Fruit fly (Drosophila melanogaster) whole organism, prepupa: Measurements from ENCODE around the gene CG13058.

Experiments
- Blimp-1 ChIP-seq: fragments of 200-800 bp; sonication (Bioruptor generic); optimal IDR thresholded peaks from 3 replicates; lab custom pipeline; 2017; ENCODE audit warnings: missing biosample characterization, missing genetic modification characterization, mild to moderate bottlenecking, moderate library complexity, missing genetic modification reagents
- CG10669 ChIP-seq: fragments of 200-800 bp; sonication (Bioruptor generic); optimal IDR thresholded peaks from 3 replicates; lab custom pipeline; 2018; ENCODE audit warnings: missing biosample characterization, mild to moderate bottlenecking, missing genetic modification characterization, moderate library complexity
- CG11762 ChIP-seq: fragments of 200-800 bp; sonication (Bioruptor generic); optimal IDR thresholded peaks from 3 replicates; lab custom pipeline; 2016; ENCODE audit warnings: missing biosample characterization, missing genetic modification characterization; ENCODE audit not compliant: insufficient read depth
- CG11902 ChIP-seq: fragments of 200-800 bp; sonication (Bioruptor generic); optimal IDR thresholded peaks from 3 replicates; lab custom pipeline; 2016; ENCODE audit warnings: missing biosample characterization, missing genetic modification characterization
- CG15336 ChIP-seq: fragments of 200-800 bp; sonication (Bioruptor generic); IDR thresholded peaks from 2 replicates; pipeline ENCODE4 v1.3.6; 2022; ENCODE audit warnings: missing biosample characterization, missing genetic modification characterization
- CG1621 ChIP-seq: fragments of 200-800 bp; sonication (Bioruptor generic); optimal IDR thresholded peaks from 3 replicates; lab custom pipeline; 2018; ENCODE audit warnings: missing biosample characterization, mild to moderate bottlenecking, missing genetic modification characterization
- CG16779 ChIP-seq: fragments of 200-800 bp; sonication (Bioruptor generic); optimal IDR thresholded peaks from 3 replicates; lab custom pipeline; 2017; ENCODE audit warnings: missing biosample characterization, mild to moderate bottlenecking, missing genetic modification characterization
- CG31627 ChIP-seq: fragments of 200-800 bp; sonication (Bioruptor generic); optimal IDR thresholded peaks from 3 replicates; lab custom pipeline; 2016; ENCODE audit warnings: missing biosample characterization, missing genetic modification characterization
- CG32006 ChIP-seq: fragments of 200-800 bp; sonication (Bioruptor generic); optimal IDR thresholded peaks from 3 replicates; lab custom pipeline; 2017; ENCODE audit warnings: missing biosample characterization, mild to moderate bottlenecking, missing genetic modification characterization
- CG6163 ChIP-seq: fragments of 200-800 bp; sonication (Bioruptor generic); IDR thresholded peaks from 3 replicates; pipeline ENCODE4 v1.3.6; 2022; ENCODE audit warnings: missing biosample characterization, missing genetic modification characterization
- CG6276 ChIP-seq: fragments of 200-800 bp; sonication (Bioruptor generic); optimal IDR thresholded peaks from 2 replicates; lab custom pipeline; 2017; ENCODE audit warnings: missing biosample characterization, mild to moderate bottlenecking, missing genetic modification characterization
- CG6792 ChIP-seq: fragments of 200-800 bp; sonication (Bioruptor generic); optimal IDR thresholded peaks from 3 replicates; lab custom pipeline; 2016; ENCODE audit warnings: missing biosample characterization, missing genetic modification characterization
- CG6808 ChIP-seq: fragments of 200-800 bp; sonication (Bioruptor generic); optimal IDR thresholded peaks from 3 replicates; lab custom pipeline; 2017; ENCODE audit warnings: missing biosample characterization, missing genetic modification characterization, mild to moderate bottlenecking, moderate library complexity, missing genetic modification reagents
- CG7368 ChIP-seq: fragments of 200-800 bp; sonication (Bioruptor generic); optimal IDR thresholded peaks from 3 replicates; lab custom pipeline; 2016; ENCODE audit warnings: missing biosample characterization, missing genetic modification characterization
- CG8119 ChIP-seq: fragments of 200-800 bp; sonication (Bioruptor generic); IDR thresholded peaks from 3 replicates; pipeline ENCODE4 v1.3.6; 2022; ENCODE audit warnings: missing biosample characterization, missing genetic modification characterization
- CG8632 ChIP-seq: fragments of 200-800 bp; sonication (Bioruptor generic); optimal IDR thresholded peaks from 3 replicates; lab custom pipeline; 2016; ENCODE audit warnings: missing biosample characterization, missing genetic modification characterization
- CG9139 ChIP-seq: fragments of 200-800 bp; sonication (Bioruptor generic); optimal IDR thresholded peaks from 3 replicates; lab custom pipeline; 2017; ENCODE audit warnings: missing biosample characterization, mild to moderate bottlenecking, missing genetic modification characterization
- Hr38 ChIP-seq: sonication (Bioruptor generic); optimal IDR thresholded peaks from 2 replicates; lab custom pipeline; 2016; ENCODE audit warnings: missing biosample characterization, missing genetic modification characterization
- Hr39 ChIP-seq: fragments of 200-800 bp; sonication (Bioruptor generic); optimal IDR thresholded peaks from 2 replicates; lab custom pipeline; 2016; ENCODE audit warnings: missing biosample characterization, missing genetic modification characterization
- Hr4 ChIP-seq: fragments of 200-800 bp; sonication (Bioruptor generic); optimal IDR thresholded peaks from 3 replicates; lab custom pipeline; 2016; ENCODE audit warnings: missing biosample characterization, missing genetic modification characterization
- Lpt ChIP-seq: fragments of 200-800 bp; sonication (Bioruptor generic); optimal IDR thresholded peaks from 3 replicates; lab custom pipeline; 2016; ENCODE audit warnings: missing biosample characterization, missing genetic modification characterization
- Met ChIP-seq: fragments of 200-800 bp; sonication (Bioruptor generic); optimal IDR thresholded peaks from 3 replicates; lab custom pipeline; 2016; ENCODE audit warnings: missing biosample characterization, missing genetic modification characterization
- OdsH ChIP-seq: fragments of 200-800 bp; sonication (Bioruptor generic); optimal IDR thresholded peaks from 3 replicates; lab custom pipeline; 2016; ENCODE audit warnings: missing biosample characterization, missing genetic modification characterization
- Smox ChIP-seq: fragments of 200-800 bp; sonication (Bioruptor generic); optimal IDR thresholded peaks from 3 replicates; lab custom pipeline; 2016; ENCODE audit warnings: missing biosample characterization, missing genetic modification characterization
- Sox102F ChIP-seq: fragments of 200-800 bp; sonication (Bioruptor generic); optimal IDR thresholded peaks from 2 replicates; lab custom pipeline; 2016; ENCODE audit warnings: missing biosample characterization, mild to moderate bottlenecking, missing genetic modification characterization
- Sox14 ChIP-seq: fragments of 200-800 bp; sonication (Bioruptor generic); optimal IDR thresholded peaks from 3 replicates; lab custom pipeline; 2016; ENCODE audit warnings: missing biosample characterization, missing genetic modification characterization
- achi ChIP-seq: fragments of 200-800 bp; sonication (Bioruptor generic); optimal IDR thresholded peaks from 3 replicates; lab custom pipeline; 2016; ENCODE audit warnings: missing biosample characterization, missing genetic modification characterization
- acj6 ChIP-seq: fragments of 200-800 bp; sonication (Bioruptor generic); optimal IDR thresholded peaks from 3 replicates; lab custom pipeline; 2016; ENCODE audit warnings: missing biosample characterization, missing genetic modification characterization
- cyc ChIP-seq: fragments of 200-800 bp; sonication (Bioruptor generic); optimal IDR thresholded peaks from 3 replicates; lab custom pipeline; 2016; ENCODE audit warnings: missing biosample characterization, missing genetic modification characterization
- dsx ChIP-seq: fragments of 200-800 bp; optimal IDR thresholded peaks from 3 replicates; lab custom pipeline; 2019; ENCODE audit warnings: missing biosample characterization, mild to moderate bottlenecking, missing genetic modification characterization, moderate library complexity; ENCODE audit not compliant: poor library complexity, severe bottlenecking
- eg ChIP-seq: fragments of 200-800 bp; sonication (Bioruptor generic); IDR thresholded peaks from 3 replicates; pipeline ENCODE4 v1.3.6; 2022; ENCODE audit warnings: missing biosample characterization, missing genetic modification characterization
- esn ChIP-seq: fragments of 200-800 bp; sonication (Bioruptor generic); optimal IDR thresholded peaks from 2 replicates; lab custom pipeline; 2016; ENCODE audit warnings: missing biosample characterization, mild to moderate bottlenecking, missing genetic modification characterization, moderate library complexity
- fd59A ChIP-seq: fragments of 200-800 bp; sonication (Bioruptor generic); optimal IDR thresholded peaks from 2 replicates; lab custom pipeline; 2017; ENCODE audit warnings: missing biosample characterization, mild to moderate bottlenecking, missing genetic modification characterization, missing genetic modification reagents
- fd85E ChIP-seq: fragments of 200-800 bp; sonication (Bioruptor generic); optimal IDR thresholded peaks from 3 replicates; lab custom pipeline; 2016; ENCODE audit warnings: missing biosample characterization, missing genetic modification characterization
- net ChIP-seq: fragments of 200-800 bp; sonication (Bioruptor generic); optimal IDR thresholded peaks from 3 replicates; lab custom pipeline; 2016; ENCODE audit warnings: missing biosample characterization, missing genetic modification characterization
- salr ChIP-seq, 2 experiments: fragments of 200-800 bp; sonication (Bioruptor generic); optimal IDR thresholded peaks; 3 replicates each; lab custom pipeline; 2016 to 2018; ENCODE audit warnings: missing biosample characterization in 2 of 2, missing genetic modification characterization in 2 of 2, mild to moderate bottlenecking in 1 of 2
- spab ChIP-seq: fragments of 200-800 bp; sonication (Bioruptor generic); optimal IDR thresholded peaks from 2 replicates; lab custom pipeline; 2017; ENCODE audit warnings: missing biosample characterization, mild to moderate bottlenecking, missing genetic modification characterization, missing genetic modification reagents
- ss ChIP-seq, 2 experiments: fragments of 200-800 bp; sonication (Bioruptor generic); optimal IDR thresholded peaks; 2 replicates in 1 of 2; 3 replicates in 1 of 2; lab custom pipeline; 2017 to 2018; ENCODE audit warnings: mild to moderate bottlenecking in 2 of 2, missing biosample characterization in 2 of 2, missing genetic modification characterization in 2 of 2, moderate library complexity in 1 of 2
- svp ChIP-seq: fragments of 200-800 bp; sonication (Bioruptor generic); peaks from one replicate; lab custom pipeline; 2016; ENCODE audit warnings: missing biosample characterization, missing genetic modification characterization
- topi ChIP-seq: fragments of 200-800 bp; sonication (Bioruptor generic); optimal IDR thresholded peaks from 3 replicates; lab custom pipeline; 2016; ENCODE audit warnings: missing biosample characterization, missing genetic modification characterization
- vri ChIP-seq: fragments of 200-800 bp; sonication (Bioruptor generic); optimal IDR thresholded peaks from 3 replicates; lab custom pipeline; 2016; ENCODE audit warnings: missing biosample characterization, mild to moderate bottlenecking, missing genetic modification characterization

Gene CG13058

DNA sequence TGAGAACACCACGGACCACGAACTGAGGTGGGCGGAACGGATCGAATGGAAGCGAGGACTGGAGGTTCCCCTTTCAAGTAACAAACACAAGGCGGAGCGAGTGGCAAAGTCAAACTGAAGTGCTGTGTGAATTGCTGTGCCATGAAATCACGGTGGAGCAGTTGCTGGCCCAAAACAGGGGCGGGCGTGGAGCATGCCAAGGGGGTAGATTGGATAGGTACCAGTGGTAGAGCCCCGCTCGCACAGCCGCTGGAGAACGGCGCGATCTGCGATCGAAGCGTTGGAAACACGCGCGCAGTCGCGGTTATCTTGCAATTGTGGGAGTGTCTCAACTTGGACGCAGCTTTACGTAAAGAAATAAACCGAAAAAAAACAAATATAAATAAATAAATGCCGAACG lies 865 bp upstream of the CG13058 start, which contains the start of gene CG13038:
Gene CG13038, minus strand, starts transcription at position 118 of the 400 bp plus-strand sequence.
- no peak for TF ChIP-seq CG8119 (GFP tag; lab: Robert Waterston, UW)
- TF ChIP-seq CG6808 = no peak
- no peak for TF ChIP-seq Hr39 (GFP tag; lab: Kevin White, UChicago)
- no peak for TF ChIP-seq cyc (GFP tag; lab: Kevin White, UChicago)
- TF ChIP-seq vri = no peak
- TF ChIP-seq svp = peak; percentile 16
- TF ChIP-seq eg = peak; percentile 48
- no peak for TF ChIP-seq Sox14 (GFP tag; lab: Kevin White, UChicago)
- TF ChIP-seq acj6 (GFP tag; lab: Kevin White, UChicago) = no peak
- TF ChIP-seq CG11902 = no peak
- no peak for TF ChIP-seq CG9139 (GFP tag; lab: Kevin White, UChicago)
- no peak for TF ChIP-seq CG1621 (tag; lab: Kevin White, UChicago)
- TF ChIP-seq Lpt (GFP tag; lab: Kevin White, UChicago) = no peak
- TF ChIP-seq topi (GFP tag; lab: Kevin White, UChicago) = no peak
- no peak for TF ChIP-seq fd85E (GFP tag; lab: Kevin White, UChicago)
- no peak for TF ChIP-seq CG6792
- TF ChIP-seq CG10669 (GFP tag; lab: Kevin White, UChicago) = no peak
- no peak for TF ChIP-seq fd59A
- no peak for TF ChIP-seq CG15336 (GFP tag; lab: Robert Waterston, UW)
- TF ChIP-seq Smox (GFP tag; lab: Kevin White, UChicago) = no peak
- TF ChIP-seq Blimp-1 (GFP tag; lab: Kevin White, UChicago) = no peak
- TF ChIP-seq ss (GFP tag; optimal IDR thresholded peaks at IDR 0.05; lab: Kevin White, UChicago) = peak in 1 of 2 experiments; percentile 15
- 0 out of 3 replicates have a peak, but pooled peaks have one; percentile 27 for TF ChIP-seq CG6163 (GFP tag; lab: Robert Waterston, UW)
- no peak for TF ChIP-seq OdsH
- no peak for TF ChIP-seq dsx
- TF ChIP-seq achi (GFP tag; lab: Kevin White, UChicago) = no peak

DNA sequence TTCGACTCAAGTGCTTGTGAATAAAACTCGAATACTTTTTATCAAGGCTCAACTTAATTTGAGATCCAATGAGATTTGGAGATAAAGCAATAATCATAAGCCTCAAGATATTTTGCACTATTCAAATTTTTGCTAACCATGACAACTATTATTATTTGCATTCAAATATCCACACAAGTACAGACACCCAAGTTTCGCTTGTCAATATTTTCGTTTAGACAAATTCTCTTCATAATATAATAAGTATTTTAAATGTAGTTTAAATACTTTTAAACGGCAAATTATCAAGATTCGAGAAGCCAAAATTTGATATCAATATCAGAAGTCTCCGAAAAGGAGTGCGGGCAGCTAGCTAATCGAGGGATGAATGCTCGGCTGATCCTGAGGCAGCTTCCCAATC lies 854 bp downstream of the CG13058 start, which contains the start of gene CG33061:
Gene CG33061, plus strand, starts transcription at position 301 of the 400 bp plus-strand sequence.
- TF ChIP-seq ss (GFP tag; optimal IDR thresholded peaks at IDR 0.05; lab: Kevin White, UChicago) (no peak), Met (GFP tag; lab: Kevin White, UChicago) (no peak), CG8632 (no peak), CG10669 (GFP tag; lab: Kevin White, UChicago) (no peak), CG6276 (GFP tag; lab: Kevin White, UChicago) (no peak)

DNA sequence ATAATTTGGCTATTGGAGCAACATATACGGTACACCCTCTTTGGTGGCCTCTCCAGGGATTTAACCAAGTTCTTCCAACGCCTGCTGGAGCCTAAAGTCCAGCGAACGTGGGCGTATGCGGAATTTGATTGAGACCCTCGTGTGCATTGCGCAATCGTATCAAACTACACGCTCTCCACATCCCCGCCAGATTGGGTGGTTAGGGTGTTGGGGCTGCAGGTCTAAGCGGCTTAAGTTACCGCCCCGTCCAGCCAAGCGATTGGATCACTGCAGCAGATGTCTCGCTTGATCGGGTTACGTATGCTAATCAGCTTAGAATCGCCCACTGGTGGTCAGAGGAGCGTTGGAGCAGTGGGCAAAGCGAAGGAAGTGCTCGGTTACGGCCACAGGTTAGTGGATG lies 2.1 kb downstream of the CG13058 start, which contains the start of gene CG33060:
Gene CG33060, plus strand, starts transcription at position 301 of the 400 bp plus-strand sequence.
- TF ChIP-seq CG32006 (GFP tag; lab: Kevin White, UChicago) = no peak
- TF ChIP-seq CG31627 (GFP tag; lab: Kevin White, UChicago) = no peak
- no peak for TF ChIP-seq Hr4 (GFP tag; lab: Kevin White, UChicago)
- no peak for TF ChIP-seq CG8632
- TF ChIP-seq CG6808 = no peak
- TF ChIP-seq ss (GFP tag; optimal IDR thresholded peaks at IDR 0.05; lab: Kevin White, UChicago) = no peak

DNA sequence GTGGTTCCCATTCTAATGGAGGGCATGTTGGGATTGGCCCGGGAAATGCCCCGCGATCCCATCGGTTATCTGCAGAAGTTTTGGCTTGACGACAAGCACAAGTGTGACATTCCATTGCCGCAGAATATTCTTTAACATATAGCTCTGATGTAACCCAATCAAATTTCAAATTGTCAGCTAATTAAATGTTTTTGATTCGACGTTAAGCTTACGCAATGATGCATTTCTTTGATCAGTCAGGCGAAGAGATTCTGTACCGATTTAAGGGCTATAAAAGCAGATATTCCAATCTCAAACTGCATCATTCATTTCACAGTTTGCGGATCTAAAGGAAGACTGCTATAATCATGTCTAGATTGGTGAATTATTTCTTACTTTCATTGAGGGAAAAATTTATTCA lies 3.0 kb downstream of the CG13058 start, which contains the start of gene retinin:
Gene retinin, plus strand, starts transcription at position 301 of the 400 bp plus-strand sequence.
- TF ChIP-seq Sox14 (GFP tag; lab: Kevin White, UChicago) = no peak
- no peak for TF ChIP-seq CG7368 (GFP tag; lab: Kevin White, UChicago)
- TF ChIP-seq acj6 (GFP tag; lab: Kevin White, UChicago) = no peak
- no peak for TF ChIP-seq Lpt (GFP tag; lab: Kevin White, UChicago)
- TF ChIP-seq CG16779 = no peak
- TF ChIP-seq ss (GFP tag; optimal IDR thresholded peaks at IDR 0.05; lab: Kevin White, UChicago) = no peak
- no peak for TF ChIP-seq CG11762 (GFP tag; lab: Kevin White, UChicago)
- no peak for TF ChIP-seq salr (GFP tag; optimal IDR thresholded peaks at IDR 0.05; lab: Kevin White, UChicago)
- TF ChIP-seq Sox102F (GFP tag; lab: Kevin White, UChicago) = no peak
- TF ChIP-seq spab (GFP tag; lab: Kevin White, UChicago) = no peak
- no peak for TF ChIP-seq CG9139 (GFP tag; lab: Kevin White, UChicago)
- TF ChIP-seq fd59A = no peak
- no peak for TF ChIP-seq achi (GFP tag; lab: Kevin White, UChicago)
- no peak for TF ChIP-seq Blimp-1 (GFP tag; lab: Kevin White, UChicago)
- TF ChIP-seq esn (GFP tag; lab: Kevin White, UChicago) = no peak
- TF ChIP-seq net (GFP tag; lab: Kevin White, UChicago) = no peak
- no peak for TF ChIP-seq Hr38 (GFP tag; lab: Kevin White, UChicago)
